Fruit fly (Drosophila melanogaster) whole organism, prepupa: ENCODE results near the gene RpL3.

Experiments
- CG15336 ChIP-seq: fragments of 200-800 bp; sonication (Bioruptor generic); IDR thresholded peaks from 2 replicates; pipeline ENCODE4 v1.3.6; 2022; ENCODE audit warnings: missing biosample characterization, missing genetic modification characterization
- Eip75B ChIP-seq: fragments of 200-800 bp; sonication (Bioruptor generic); optimal IDR thresholded peaks from 3 replicates; lab custom pipeline; 2016; ENCODE audit warnings: missing biosample characterization, missing genetic modification characterization

DNA sequence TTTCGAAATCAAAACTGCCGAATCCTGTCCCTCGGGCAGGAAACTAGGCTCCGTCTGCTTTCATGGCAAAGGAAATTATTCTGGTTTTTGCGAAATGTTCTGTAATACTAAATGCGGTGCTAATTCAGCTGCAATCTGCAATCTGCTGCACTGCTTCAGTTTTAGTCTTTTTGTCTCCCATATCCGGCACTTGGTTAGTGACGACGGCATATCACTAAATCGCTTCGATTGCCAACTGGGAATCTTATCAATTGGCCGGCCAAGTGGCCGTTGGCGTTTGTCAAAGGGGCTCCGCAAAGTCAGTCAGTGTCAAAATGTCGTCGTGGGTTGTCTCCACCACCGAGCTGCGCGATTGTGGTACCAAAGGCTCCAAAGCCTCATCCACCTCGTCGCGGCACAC, 25.9 kb upstream of the RpL3 start, which contains the start of gene CG18577:
- no peak for TF ChIP-seq Eip75B
- TF ChIP-seq CG15336: no peak
